Worm (Caenorhabditis elegans): ENCODE results near the gene chup-1.

- TF ChIP-seq him-1 (tag; optimal IDR thresholded peaks at IDR 0.05) (no peak), dao-5 (tag; optimal IDR thresholded peaks at IDR 0.05) (no peak), W03F9.2 (tag; optimal IDR thresholded peaks at IDR 0.05) (no peak)
Observed at ce11 chrX:8789014-8789506, 2.9 kb upstream of the chup-1 start, which contains the start of gene unc-27.

Data from whole organism, L4/young adult.